Fruit fly (Drosophila melanogaster) S2 (cell line): ENCODE measurements around the gene Top3alpha.
A peak's percentile ranks its signal among the peaks of the same experiment; 100 is the strongest.

Experiments used
- CG8478 ChIP-seq: fragments of >200 bp; optimal IDR thresholded peaks from 2 replicates; lab custom pipeline; 2018
- CTCF ChIP-seq, 2 experiments: fragments of >200 bp; optimal IDR thresholded peaks; 2 replicates each; lab custom pipeline; 2018

Top3alpha gene

DNA sequence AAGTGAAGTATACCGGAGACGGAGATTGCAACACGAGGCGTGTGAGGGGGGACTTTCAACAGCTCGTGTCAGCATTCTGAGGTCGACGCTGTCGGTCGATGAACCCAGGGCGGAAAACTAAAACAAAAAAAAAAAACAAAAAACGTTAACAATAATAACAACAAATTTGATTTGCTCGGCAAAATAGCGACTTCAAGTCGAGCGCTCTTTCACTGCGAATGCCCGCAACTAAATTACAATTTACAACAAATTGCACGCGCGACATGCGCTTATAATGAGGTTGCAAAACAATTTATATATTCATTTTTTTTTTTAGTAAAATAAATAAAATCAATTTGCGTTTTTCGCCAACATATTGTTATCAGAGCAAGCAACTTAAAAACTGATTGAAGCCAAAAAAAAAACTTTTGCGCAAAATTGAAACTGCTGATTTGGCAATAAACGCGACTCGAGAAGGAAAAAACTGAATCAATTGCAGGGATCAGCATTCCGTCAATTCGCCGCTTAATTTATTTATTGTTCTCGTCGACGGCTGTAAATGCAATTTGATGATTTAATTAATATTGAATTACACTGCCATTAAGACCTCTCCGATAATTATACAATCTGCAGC, 24.5 kb upstream of the Top3alpha start:
- TF ChIP-seq CTCF (optimal IDR thresholded peaks at IDR 0.05; lab: Kevin White, UChicago) (no peak), CG8478 (lab: Kevin White, UChicago) (no peak)

DNA sequence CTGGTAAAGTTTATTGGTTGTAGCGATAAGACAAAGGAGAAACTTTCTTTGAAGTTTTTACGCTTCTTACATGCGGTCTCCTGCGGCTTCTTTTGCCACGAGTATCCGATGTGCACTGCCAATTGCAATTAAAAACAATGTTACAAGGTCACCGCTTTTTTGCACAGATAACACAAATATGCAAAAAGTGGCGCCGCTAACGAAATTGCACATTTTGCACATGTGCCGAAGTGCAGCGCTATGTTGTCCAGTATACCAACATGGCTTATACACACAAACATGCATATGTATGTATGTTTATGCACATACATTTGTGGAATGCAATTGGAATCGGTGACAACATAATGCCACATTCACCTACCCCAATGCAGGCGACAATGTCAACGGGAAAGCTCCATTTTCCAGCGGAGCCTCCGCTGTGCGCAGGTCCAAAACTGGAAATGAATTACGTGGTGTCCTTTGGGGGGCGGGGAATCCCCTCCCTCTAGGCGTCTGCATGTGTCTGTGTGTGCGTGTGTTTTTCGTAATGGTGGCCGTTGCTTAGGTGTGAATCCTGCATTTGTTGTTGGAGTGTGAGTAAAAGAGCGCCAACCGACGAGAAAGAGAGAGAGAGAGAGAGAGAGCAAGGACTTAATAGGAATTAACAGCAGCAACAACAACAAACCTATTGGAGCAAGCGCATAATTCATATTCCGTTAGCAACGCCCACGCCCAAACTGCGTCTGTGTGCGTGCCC, 18.6 kb upstream of the Top3alpha start:
- TF ChIP-seq CG8478 (lab: Kevin White, UChicago) (no peak), CTCF (optimal IDR thresholded peaks at IDR 0.05; lab: Kevin White, UChicago) (no peak)

DNA sequence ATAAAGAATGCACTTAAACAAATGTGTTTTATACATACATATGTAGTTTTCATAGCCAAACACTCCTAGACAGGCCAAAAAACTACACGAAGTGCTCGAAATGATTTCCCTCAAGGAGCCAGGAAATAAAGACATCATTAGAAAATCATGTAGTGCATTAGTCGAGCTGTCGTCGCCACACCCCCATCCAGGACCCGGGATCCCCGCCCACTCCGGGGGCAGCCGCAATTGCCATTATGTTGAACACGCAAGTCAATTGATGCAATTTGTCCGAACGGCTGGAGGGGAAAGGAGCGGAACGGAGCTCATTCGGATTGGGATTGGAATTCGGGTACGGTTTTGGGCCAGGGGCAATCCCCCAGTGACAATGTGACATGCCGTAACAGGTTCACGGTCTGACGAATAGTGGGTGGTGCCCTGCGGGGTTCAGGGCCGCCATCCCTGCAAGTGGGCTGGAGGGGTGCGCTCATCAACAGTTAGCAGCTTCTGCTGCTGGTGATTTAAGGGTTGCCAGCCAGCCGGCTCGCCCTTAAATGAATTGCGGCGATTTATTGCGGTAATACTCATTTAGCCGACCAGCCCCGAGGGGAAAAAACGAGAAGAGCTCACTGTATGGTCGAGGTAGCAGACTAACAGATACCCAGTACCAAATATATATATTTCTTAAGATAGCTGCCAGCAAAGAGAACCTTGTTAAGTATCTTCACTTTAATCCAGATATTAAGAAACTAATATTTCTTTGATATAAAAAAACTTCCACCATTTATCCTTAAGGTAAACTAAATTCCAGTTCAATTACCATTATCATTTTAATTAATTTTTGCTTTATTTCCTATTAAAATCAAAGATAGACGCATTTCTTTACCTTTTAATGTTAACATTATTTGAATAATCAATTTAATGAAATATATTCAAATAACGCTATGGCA, 17.3 kb upstream of the Top3alpha start:
- TF ChIP-seq CG8478 (lab: Kevin White, UChicago), result no peak
- TF ChIP-seq CTCF (optimal IDR thresholded peaks at IDR 0.05; lab: Kevin White, UChicago), result no peak

DNA sequence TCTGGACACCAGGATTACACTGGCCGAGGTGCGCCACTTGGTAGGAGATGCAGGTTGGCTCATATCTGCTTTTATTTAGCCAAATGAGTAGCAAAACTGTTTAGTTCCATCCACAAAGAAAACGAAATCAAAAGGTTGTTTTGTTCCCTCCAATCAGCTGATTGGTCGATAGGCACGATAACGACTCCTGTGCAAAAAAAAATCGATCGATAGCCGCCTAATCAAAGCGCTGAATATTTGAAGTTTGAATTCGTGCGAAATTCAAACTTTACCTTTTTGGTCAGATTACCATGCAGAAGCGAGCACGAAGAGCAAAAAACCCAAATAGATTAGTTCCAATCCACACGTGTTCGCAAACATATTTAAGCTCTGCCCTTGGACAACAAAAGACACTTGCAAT, 13.4 kb upstream of the Top3alpha start, which contains the start of the genes CG10195 and CG13084:
Gene CG10195 (minus strand): TSS at position 167 of the 400 bp plus-strand sequence.
Gene CG13084 (plus strand): TSS at position 392 of the 400 bp plus-strand sequence.
- TF ChIP-seq CTCF (optimal IDR thresholded peaks at IDR 0.05; lab: Kevin White, UChicago), result no peak
- TF ChIP-seq CG8478 (lab: Kevin White, UChicago), result no peak

DNA sequence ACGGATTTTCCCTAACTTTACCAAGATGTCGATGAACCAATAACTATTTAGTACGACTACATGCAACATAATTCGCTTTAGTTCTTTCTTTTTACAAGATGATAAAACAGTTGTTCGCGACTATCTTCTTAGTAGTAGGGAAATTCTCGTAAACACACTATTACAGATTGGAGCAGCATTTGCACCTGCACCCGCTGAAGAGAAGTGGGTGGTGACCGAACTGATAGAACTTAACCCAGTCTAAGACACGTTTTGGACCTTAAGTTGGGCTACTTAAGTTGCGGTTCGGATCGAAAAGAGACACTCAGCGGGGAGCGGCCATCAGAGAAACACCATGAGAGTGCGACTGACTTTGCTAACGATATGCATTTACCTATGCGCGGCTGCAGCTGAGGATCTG, 10.8 kb upstream of the Top3alpha start, which contains the start of gene CG13083:
Gene CG13083 (plus strand): TSS at position 301 of the 400 bp plus-strand sequence.
- TF ChIP-seq CG8478 (lab: Kevin White, UChicago) (no peak), CTCF (optimal IDR thresholded peaks at IDR 0.05; lab: Kevin White, UChicago) (no peak)

DNA sequence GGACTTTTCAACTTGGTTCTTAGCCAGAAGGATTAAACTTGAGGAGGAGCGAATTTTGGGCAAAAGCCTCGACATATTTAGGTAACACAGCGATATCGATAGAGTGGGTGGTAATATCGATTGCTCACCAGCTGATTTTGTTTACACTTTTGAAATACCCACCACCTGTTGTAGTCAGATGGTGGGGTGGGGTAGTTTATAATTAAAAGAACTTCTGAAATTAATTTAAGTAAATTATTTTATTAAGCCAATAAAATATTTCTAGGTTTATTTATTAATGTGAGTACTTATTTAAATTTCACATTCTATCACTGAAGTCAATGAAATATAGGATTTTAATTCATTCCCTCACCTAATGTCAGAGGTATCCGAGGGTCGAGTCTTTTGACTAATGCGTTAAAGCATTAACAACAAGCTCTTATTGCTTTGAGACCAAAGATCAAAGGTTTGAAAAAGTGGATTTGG, 7.9 kb upstream of the Top3alpha start, which contains the start of the genes CG10194 and CG18094:
Gene CG10194 (minus strand): TSS at position 108 of the 465 bp plus-strand sequence.
Gene CG18094 (plus strand): TSS at position 266 of the 465 bp plus-strand sequence.
- TF ChIP-seq CTCF (optimal IDR thresholded peaks at IDR 0.05; lab: Kevin White, UChicago) (no peak), CG8478 (lab: Kevin White, UChicago) (no peak)

DNA sequence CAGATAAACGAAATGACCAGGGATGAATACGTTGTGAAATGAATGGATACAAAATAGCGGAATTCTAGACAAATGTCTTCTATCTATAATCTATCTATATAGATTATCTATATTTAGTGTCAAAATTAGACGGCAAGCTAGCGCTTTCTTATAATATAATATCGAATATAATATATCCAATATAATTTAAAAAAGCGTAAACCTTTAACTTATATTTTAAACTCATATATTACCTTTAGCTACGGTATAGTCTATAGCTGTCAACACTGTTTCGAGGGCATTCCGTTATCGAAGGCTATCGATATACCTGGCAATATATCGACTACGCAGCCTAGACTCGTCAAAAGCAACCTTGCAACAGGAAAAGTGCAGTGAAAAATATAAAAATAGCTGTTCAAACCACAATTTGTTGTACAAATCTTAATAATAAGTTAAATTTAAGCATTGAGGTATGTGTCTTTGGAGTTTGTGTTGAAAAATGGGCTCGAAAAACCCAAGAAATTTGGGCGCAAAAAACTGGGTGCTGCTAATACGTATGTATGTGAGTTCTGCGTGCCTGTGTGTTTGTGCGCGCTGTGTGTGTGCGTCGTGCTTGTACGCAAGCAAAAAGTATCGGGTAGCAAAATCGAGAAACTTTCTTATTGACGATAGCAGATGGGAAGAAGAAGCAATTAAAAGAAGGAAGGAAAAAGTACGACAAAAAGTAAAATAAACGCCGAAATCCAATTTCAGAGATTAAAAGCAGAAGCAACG, 4.9 kb upstream of the Top3alpha start, which contains the start of the genes swm and Ctu2:
Gene swm (plus strand): TSS at position 318 of the 753 bp plus-strand sequence.
Gene Ctu2 (minus strand): TSS at position 320 of the 753 bp plus-strand sequence.
- TF ChIP-seq CG8478 (lab: Kevin White, UChicago) (no peak), CTCF (optimal IDR thresholded peaks at IDR 0.05; lab: Kevin White, UChicago) (no peak)

DNA sequence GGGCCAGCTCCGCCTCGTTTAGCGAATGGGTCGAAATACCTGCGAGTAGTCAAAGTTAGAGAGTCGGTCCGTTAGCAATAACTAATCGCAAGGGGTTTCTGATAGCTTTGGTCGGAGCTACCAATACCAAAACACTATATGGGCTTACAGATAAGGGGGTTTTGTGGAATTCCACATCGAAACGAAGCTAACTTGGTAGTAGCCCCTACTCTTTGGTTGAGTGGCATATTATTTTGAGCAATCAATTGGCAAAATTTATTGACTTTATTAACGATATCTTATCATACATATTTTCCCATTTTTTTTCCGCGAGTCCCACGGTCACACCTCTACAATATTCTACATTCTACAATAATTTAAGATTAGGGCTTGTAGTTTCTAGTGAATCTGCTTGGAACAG, 8.4 kb downstream of the Top3alpha start:
- no peak for TF ChIP-seq CG8478 (lab: Kevin White, UChicago)
- no peak for TF ChIP-seq CTCF (optimal IDR thresholded peaks at IDR 0.05; lab: Kevin White, UChicago)

DNA sequence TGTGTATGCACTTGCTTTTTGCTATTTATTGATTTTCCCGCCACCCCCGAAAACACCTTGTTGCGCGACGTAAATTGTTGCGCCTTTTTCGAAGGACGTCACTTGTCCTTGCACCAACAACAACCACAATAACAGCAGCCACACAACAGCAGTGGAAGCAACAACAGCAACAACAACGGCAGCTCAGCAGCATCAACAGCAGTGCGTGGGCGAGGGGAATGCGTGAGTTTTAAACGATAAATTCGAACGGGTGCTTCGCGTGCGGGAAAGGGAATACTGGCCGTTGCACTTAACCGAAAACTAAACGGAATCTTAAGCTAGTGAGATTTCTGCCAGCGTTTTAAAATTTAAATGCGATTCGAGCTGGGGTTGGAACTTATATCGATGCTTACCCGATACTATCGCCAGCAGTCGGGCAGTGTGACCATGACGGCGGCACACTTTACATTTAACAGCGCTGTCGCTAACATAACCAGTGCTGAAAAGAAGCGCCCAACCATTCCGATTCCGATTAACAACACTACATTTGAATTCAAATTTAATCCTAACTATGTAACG, 10.5 kb downstream of the Top3alpha start, which contains the start of gene cyst:
Gene cyst (minus strand): TSS at position 404 of the 558 bp plus-strand sequence.
- TF ChIP-seq CTCF (optimal IDR thresholded peaks at IDR 0.05; lab: Kevin White, UChicago), result peak in 1 of 2 experiments; percentile 27
- TF ChIP-seq CG8478 (lab: Kevin White, UChicago), result no peak

DNA sequence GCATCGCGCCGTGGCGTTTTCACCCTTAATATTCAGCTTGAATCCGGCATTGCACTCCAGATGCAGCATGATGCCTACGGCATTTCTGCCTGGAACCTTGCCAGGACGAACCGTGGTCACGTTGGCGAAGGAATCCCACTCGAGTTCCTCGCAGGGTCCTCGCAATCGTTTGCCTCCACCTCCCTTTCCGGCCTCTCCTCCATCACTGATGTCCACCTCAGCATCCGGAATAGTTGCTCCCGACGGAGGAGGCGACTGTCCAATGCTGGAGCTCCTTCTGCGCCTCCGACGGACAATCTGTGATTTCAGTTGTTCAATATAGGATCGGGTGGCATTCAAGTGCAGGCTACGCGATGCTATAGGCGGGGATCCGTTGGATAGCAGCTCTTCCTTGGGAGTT, 14.2 kb downstream of the Top3alpha start:
- TF ChIP-seq CTCF (optimal IDR thresholded peaks at IDR 0.05; lab: Kevin White, UChicago), result no peak
- no peak for TF ChIP-seq CG8478 (lab: Kevin White, UChicago)

DNA sequence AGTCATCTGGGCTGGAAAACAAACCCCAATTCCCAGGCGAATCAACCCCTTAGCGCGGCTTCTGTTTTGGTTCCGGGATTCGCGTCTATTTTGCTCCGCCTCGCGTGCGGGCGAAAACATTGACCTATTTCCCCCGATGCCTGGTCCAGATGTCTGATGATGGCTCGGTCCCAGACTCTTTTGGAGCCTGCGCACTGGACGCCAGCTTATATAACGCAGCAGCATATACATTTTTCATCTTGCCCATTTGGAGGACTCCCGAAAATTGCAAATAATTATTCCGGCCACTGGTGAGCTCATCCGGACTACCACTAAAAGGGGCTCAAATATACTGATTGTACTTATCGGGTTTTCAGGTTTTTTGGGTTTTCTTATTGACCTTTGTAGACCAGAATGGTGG, 18.1 kb downstream of the Top3alpha start:
- no peak for TF ChIP-seq CTCF (optimal IDR thresholded peaks at IDR 0.05; lab: Kevin White, UChicago)
- no peak for TF ChIP-seq CG8478 (lab: Kevin White, UChicago)

DNA sequence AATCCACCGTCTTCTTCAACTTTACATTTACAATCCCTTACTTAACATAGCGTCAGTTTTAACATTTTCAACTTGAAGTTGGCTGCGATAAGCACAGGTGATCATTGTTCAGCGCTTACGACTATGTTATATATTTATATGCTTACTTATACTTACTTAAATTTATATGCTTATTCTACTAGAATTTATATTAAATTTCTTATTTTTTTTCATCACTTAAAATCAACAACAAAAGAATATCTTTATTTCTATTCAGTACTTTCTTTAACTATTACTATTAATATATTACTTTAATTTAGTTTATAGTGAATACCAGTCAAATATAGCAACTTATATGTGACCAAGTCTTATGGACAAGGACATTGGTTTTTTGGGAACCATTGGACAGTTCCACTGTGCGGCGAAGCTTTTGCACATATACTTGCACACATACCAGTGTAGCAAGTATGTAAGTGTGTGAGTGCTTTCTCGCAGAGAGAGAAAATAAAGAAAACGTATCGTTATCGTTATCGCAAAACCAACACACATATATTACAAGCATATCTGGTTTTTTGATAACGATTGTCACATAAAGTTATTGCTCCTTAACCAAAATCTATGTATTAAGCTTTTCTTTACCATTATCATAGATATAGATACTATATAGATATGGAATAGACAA, 19.3 kb downstream of the Top3alpha start, which contains the start of gene Hasp:
Gene Hasp (minus strand): TSS at position 51 of the 661 bp plus-strand sequence.
- no peak for TF ChIP-seq CG8478 (lab: Kevin White, UChicago)
- TF ChIP-seq CTCF (optimal IDR thresholded peaks at IDR 0.05; lab: Kevin White, UChicago), result no peak
